Worm (Caenorhabditis elegans) whole organism, dauer: ENCODE results near the gene ZC21.8.

Experiments used
- unc-62 ChIP-seq: sonication (generic microtip); optimal IDR thresholded peaks from 2 replicates; lab custom pipeline; 2017; ENCODE audit warnings: missing biosample characterization, missing genetic modification reagents, missing genetic modification characterization

Gene ZC21.8

ce11 chrIII:8520589-8520988 lies 803 bp upstream of the ZC21.8 start:
- TF ChIP-seq unc-62 (GFP tag; lab: Kevin White, UChicago) = no peak

- no peak for TF ChIP-seq unc-62 (GFP tag; lab: Kevin White, UChicago)
Measured at ce11 chrIII:8518990-8519389, 796 bp downstream of the ZC21.8 start.

- no peak for TF ChIP-seq unc-62 (GFP tag; lab: Kevin White, UChicago)
Measured at ce11 chrIII:8512279-8512942, 7.4 kb downstream of the ZC21.8 start.

- TF ChIP-seq unc-62 (GFP tag; lab: Kevin White, UChicago) = no peak
Measured at ce11 chrIII:8511711-8512110, 8.1 kb downstream of the ZC21.8 start.

- no peak for TF ChIP-seq unc-62 (GFP tag; lab: Kevin White, UChicago)
Measured at ce11 chrIII:8509644-8510393, 10.0 kb downstream of the ZC21.8 start.

ce11 chrIII:8509218-8509617 lies 10.6 kb downstream of the ZC21.8 start:
- no peak for TF ChIP-seq unc-62 (GFP tag; lab: Kevin White, UChicago)

- TF ChIP-seq unc-62 (GFP tag; lab: Kevin White, UChicago) = no peak
Measured at ce11 chrIII:8506348-8506747, 13.4 kb downstream of the ZC21.8 start.

- no peak for TF ChIP-seq unc-62 (GFP tag; lab: Kevin White, UChicago)
Measured at ce11 chrIII:8504176-8504763, 15.5 kb downstream of the ZC21.8 start.

ce11 chrIII:8503341-8503740 lies 16.4 kb downstream of the ZC21.8 start:
- TF ChIP-seq unc-62 (GFP tag; lab: Kevin White, UChicago) = no peak

- TF ChIP-seq unc-62 (GFP tag; lab: Kevin White, UChicago) = no peak
Measured at ce11 chrIII:8494708-8495107, 25.1 kb downstream of the ZC21.8 start, which contains the start of gene pac-1. TSS of gene pac-1 (plus strand) at chrIII:8495008.

ce11 chrIII:8491945-8492344 lies 27.8 kb downstream of the ZC21.8 start:
- no peak for TF ChIP-seq unc-62 (GFP tag; lab: Kevin White, UChicago)

ce11 chrIII:8490254-8490653 lies 29.5 kb downstream of the ZC21.8 start, which contains the start of the genes ess-2 and F42H10.2:
TSS of gene ess-2 (minus strand) at chrIII:8490352.
TSS of gene F42H10.2 (plus strand) at chrIII:8490620.
- TF ChIP-seq unc-62 (GFP tag; lab: Kevin White, UChicago) = no peak

- no peak for TF ChIP-seq unc-62 (GFP tag; lab: Kevin White, UChicago)
Measured at ce11 chrIII:8483853-8484252, 35.9 kb downstream of the ZC21.8 start, which contains the start of gene F42H10.3. TSS of gene F42H10.3 (plus strand) at chrIII:8484153.

- no peak for TF ChIP-seq unc-62 (GFP tag; lab: Kevin White, UChicago)
Measured at ce11 chrIII:8480355-8480754, 39.4 kb downstream of the ZC21.8 start, which contains the start of gene F42H10.6. TSS of gene F42H10.6 (minus strand) at chrIII:8480455.

ce11 chrIII:8479322-8479864 lies 40.4 kb downstream of the ZC21.8 start:
- TF ChIP-seq unc-62 (GFP tag; lab: Kevin White, UChicago) = no peak

- no peak for TF ChIP-seq unc-62 (GFP tag; lab: Kevin White, UChicago)
Measured at ce11 chrIII:8473292-8473691, 46.5 kb downstream of the ZC21.8 start.
